Worm (Caenorhabditis elegans): ENCODE results near the gene C44C10.10.

DNA sequence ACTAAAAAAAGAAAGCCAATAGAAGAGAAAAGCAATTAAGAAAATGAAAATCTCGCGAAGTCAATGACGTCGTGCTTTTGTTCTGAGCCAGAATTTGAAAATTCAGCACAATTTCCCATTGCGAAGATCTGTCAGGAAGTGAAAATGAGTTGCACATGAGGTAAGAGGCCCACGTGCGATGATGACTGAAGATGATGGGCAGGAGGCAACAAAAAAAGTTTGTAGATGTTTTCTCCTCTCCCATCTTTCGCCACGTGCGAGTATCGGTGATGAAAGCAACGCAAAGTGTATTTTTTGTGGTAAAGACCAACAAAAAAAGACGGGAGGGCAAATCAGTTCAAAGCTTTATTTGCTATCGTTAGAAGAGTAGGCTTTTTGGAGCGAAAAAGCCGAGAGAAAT, 28.0 kb upstream of the C44C10.10 start:
- TF ChIP-seq fos-1 (tag; optimal IDR thresholded peaks at IDR 0.05) (no peak), ces-1 (GFP tag; optimal IDR thresholded peaks at IDR 0.05) (no peak)
